Fruit fly (Drosophila melanogaster): ENCODE data around the gene Tl.

Gene Tl

DNA sequence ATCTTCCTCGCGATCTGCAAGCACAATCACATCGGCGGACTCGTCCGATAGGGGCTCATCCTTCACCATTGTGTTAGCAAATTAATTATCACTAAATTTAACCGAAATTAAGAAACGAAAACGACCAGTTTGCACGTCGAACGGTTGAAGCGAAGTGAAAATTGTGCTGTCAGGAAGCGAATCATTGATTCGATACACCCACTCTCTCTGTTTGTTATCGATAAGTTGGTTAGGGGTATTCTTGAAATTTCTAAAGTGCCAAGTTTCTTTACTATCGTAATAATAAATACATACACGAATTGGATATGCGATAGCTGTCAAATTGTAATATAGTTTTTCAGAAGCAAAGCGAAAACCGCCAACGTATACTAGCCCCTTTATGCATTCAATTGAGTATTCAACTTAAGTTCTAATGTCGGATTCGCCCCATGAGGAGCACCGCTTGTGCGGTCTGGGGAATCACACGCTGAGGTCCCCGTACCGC is 76.7 kb downstream of the Tl start, which contains the start of gene Rb97D:
TSS of gene Rb97D (minus strand) at position 199 of the 484 bp plus-strand sequence.
- TF ChIP-seq usp (GFP tag; optimal IDR thresholded peaks at IDR 0.05) (no peak), Dll (optimal IDR thresholded peaks at IDR 0.05) (no peak), EcR (GFP tag; optimal IDR thresholded peaks at IDR 0.05) (no peak)

dm6 chr3R:26876432-26876831 is 77.6 kb downstream of the Tl start, which contains the start of gene CG5500:
CG5500 (plus strand) TSS chr3R:26876630.
- TF ChIP-seq pan (optimal IDR thresholded peaks at IDR 0.05), result no peak
- TF ChIP-seq usp (GFP tag; optimal IDR thresholded peaks at IDR 0.05), result no peak

dm6 chr3R:26876851-26877250 is 78.0 kb downstream of the Tl start:
- TF ChIP-seq pan (optimal IDR thresholded peaks at IDR 0.05), result no peak
- no peak for TF ChIP-seq Dll (optimal IDR thresholded peaks at IDR 0.05)
- no peak for TF ChIP-seq psq (optimal IDR thresholded peaks at IDR 0.05)
- no peak for TF ChIP-seq CG8478 (optimal IDR thresholded peaks at IDR 0.05)
- TF ChIP-seq usp (GFP tag; optimal IDR thresholded peaks at IDR 0.05), result no peak
- no peak for TF ChIP-seq EcR (GFP tag; optimal IDR thresholded peaks at IDR 0.05)

dm6 chr3R:26881121-26881895 is 82.5 kb downstream of the Tl start, which contains the start of the genes ro and T48:
ro (minus strand) TSS chr3R:26881171.
T48 (plus strand) TSS chr3R:26881734.
- TF ChIP-seq Dll (optimal IDR thresholded peaks at IDR 0.05) (no peak), psq (optimal IDR thresholded peaks at IDR 0.05) (no peak)

DNA sequence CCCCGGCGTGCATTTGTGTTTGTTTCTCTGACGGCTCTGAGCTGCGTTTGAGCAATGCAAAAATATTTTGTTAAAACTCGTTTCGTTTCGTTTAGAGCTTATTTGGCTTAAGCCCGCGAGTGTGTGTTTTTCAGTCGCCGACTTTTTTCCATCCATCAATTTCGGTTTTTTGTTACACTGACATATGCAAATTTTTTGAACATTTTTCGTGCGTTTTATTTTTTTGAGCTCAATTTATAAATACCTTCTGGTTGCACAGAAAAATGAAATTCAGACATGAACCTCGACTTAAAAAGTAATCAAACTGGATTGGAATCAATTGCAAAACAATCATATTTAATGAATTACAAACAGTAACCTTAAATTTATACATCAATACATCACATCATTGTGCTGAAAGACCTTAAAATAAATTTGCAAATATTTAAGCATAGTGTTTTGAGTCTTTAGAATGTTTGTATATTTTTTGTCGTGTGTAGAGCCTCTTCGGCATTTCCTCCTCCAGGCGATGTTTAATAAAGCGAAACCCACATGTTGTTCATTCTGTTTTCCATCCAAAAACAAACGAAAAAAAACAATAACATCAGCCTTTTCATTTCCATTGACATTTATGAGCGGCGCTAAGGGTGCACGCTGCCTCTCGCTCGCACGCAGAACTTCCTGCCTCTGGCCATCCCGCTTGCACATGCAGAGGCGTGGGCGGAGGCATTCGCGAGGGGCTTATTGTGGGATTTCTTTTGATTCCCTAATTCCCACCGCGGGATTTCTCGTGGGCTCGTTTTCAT is 83.6 kb downstream of the Tl start:
- TF ChIP-seq Dll (optimal IDR thresholded peaks at IDR 0.05), result no peak
- TF ChIP-seq CG8478 (optimal IDR thresholded peaks at IDR 0.05), result no peak
- TF ChIP-seq EcR (GFP tag; optimal IDR thresholded peaks at IDR 0.05), result no peak
- no peak for TF ChIP-seq usp (GFP tag; optimal IDR thresholded peaks at IDR 0.05)
- no peak for TF ChIP-seq pan (optimal IDR thresholded peaks at IDR 0.05)
- no peak for TF ChIP-seq psq (optimal IDR thresholded peaks at IDR 0.05)

- no peak for TF ChIP-seq EcR (GFP tag; optimal IDR thresholded peaks at IDR 0.05)
- TF ChIP-seq usp (GFP tag; optimal IDR thresholded peaks at IDR 0.05), result no peak
- no peak for TF ChIP-seq psq (optimal IDR thresholded peaks at IDR 0.05)
- TF ChIP-seq CG8478 (optimal IDR thresholded peaks at IDR 0.05), result no peak
- no peak for TF ChIP-seq pan (optimal IDR thresholded peaks at IDR 0.05)
- TF ChIP-seq Dll (optimal IDR thresholded peaks at IDR 0.05), result no peak
These were observed 84.1 kb downstream of the Tl start for dm6 chr3R:26883015-26883292.

DNA sequence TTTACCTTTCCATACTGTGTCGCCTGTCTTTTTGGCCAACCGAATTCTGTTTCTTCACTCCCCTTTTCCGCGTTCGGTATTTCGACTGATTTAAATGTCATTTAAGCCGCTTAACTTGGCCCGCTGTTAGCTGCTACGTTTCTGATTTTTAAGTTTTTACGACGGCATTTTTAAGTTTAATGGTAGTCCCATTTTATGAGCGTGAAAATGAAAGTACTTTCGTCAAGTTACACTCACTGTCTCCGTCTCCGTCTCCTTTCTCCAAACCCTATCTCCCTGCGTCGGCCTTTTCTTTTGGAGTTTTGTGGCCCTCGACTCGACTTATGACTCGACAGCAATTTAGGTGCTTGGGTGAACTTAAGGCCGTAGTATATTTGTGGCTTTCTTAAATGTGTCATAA is 86.4 kb downstream of the Tl start:
- TF ChIP-seq CG8478 (optimal IDR thresholded peaks at IDR 0.05) (no peak), psq (optimal IDR thresholded peaks at IDR 0.05) (no peak), usp (GFP tag; optimal IDR thresholded peaks at IDR 0.05) (no peak), pan (optimal IDR thresholded peaks at IDR 0.05) (no peak), Dll (optimal IDR thresholded peaks at IDR 0.05) (no peak), EcR (GFP tag; optimal IDR thresholded peaks at IDR 0.05) (no peak)

DNA sequence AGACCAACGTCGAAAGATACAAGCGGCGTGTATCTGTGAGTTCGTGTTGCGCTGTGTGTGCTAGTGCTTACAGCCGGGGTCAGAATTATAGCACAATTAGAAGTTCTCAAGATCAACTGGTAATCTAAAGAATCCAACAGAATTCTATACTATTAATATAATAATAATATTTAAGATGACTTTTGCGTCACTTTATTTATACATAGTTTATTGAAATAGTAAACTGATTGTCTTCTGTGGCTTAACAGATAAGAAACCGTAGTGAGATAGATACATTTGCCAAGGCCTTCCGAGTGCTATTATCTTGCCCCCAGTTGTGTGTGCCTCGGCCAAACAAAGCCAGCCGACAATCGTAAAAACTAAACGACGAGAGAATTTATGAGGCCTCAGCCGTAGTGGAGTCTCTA is 87.4 kb downstream of the Tl start:
- TF ChIP-seq pan (optimal IDR thresholded peaks at IDR 0.05) (no peak), usp (GFP tag; optimal IDR thresholded peaks at IDR 0.05) (no peak), Dll (optimal IDR thresholded peaks at IDR 0.05) (no peak), psq (optimal IDR thresholded peaks at IDR 0.05) (no peak), EcR (GFP tag; optimal IDR thresholded peaks at IDR 0.05) (no peak), CG8478 (optimal IDR thresholded peaks at IDR 0.05) (no peak)

dm6 chr3R:26887155-26887554 is 88.3 kb downstream of the Tl start:
- no peak for TF ChIP-seq CG8478 (optimal IDR thresholded peaks at IDR 0.05)
- no peak for TF ChIP-seq usp (GFP tag; optimal IDR thresholded peaks at IDR 0.05)
- TF ChIP-seq Dll (optimal IDR thresholded peaks at IDR 0.05), result no peak
- no peak for TF ChIP-seq psq (optimal IDR thresholded peaks at IDR 0.05)
- no peak for TF ChIP-seq EcR (GFP tag; optimal IDR thresholded peaks at IDR 0.05)
- no peak for TF ChIP-seq pan (optimal IDR thresholded peaks at IDR 0.05)

DNA sequence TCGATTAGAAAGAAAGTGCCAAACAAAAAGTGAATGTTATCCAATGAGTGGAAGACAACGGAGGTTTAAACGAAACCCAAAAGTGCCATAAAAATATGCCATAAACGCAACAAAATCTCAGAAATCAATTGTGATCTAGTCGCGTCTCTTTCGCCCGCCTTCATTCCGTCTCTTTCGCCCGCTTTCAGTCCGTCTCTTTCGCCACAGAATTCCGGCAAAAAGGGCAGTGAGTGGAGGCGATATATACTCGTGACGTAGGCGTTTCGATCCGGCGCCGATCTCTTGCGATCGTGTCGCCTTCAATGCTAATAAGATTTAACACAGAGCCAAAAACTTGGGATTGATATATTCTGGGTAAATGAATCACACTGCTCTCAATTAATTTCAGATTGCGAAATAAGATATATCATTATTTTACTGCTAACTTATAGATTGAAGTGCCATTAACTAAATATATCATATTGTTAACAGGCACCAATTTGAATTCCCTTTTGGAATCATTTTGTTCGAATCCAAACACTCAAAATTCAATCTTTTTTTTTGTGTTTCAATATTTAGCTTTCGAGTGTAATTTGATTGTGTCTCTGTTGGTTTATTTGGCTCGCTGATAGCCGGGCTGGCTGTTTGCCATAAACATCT is 89.4 kb downstream of the Tl start:
- no peak for TF ChIP-seq usp (GFP tag; optimal IDR thresholded peaks at IDR 0.05)
- TF ChIP-seq CG8478 (optimal IDR thresholded peaks at IDR 0.05), result no peak
- TF ChIP-seq EcR (GFP tag; optimal IDR thresholded peaks at IDR 0.05), result no peak
- no peak for TF ChIP-seq Dll (optimal IDR thresholded peaks at IDR 0.05)
- no peak for TF ChIP-seq pan (optimal IDR thresholded peaks at IDR 0.05)
- TF ChIP-seq psq (optimal IDR thresholded peaks at IDR 0.05), result no peak

- TF ChIP-seq CG8478 (optimal IDR thresholded peaks at IDR 0.05), result no peak
These were observed 91.2 kb downstream of the Tl start for dm6 chr3R:26890088-26890487.

- TF ChIP-seq Dll (optimal IDR thresholded peaks at IDR 0.05) (no peak), pan (optimal IDR thresholded peaks at IDR 0.05) (no peak), CG8478 (optimal IDR thresholded peaks at IDR 0.05) (no peak), usp (GFP tag; optimal IDR thresholded peaks at IDR 0.05) (no peak), psq (optimal IDR thresholded peaks at IDR 0.05) (no peak), EcR (GFP tag; optimal IDR thresholded peaks at IDR 0.05) (no peak)
These were observed 91.7 kb downstream of the Tl start for dm6 chr3R:26890499-26890898.
